Comparison of ENCODE assay signal across 1 fruit fly cellular context in genomic region chr2L:2874542-2875194, dm6.
A peak's percentile ranks its signal among the peaks of the same experiment; 100 is the strongest.
TF ChIP-seq lines count a peak whose summit lies in the region.

TSS of gene CG8814 (plus strand) at chr2L:2874890.

TF ChIP-seq in whole organism, embryonic, 481 proteins besides CTCF, POLR2A, EP300 and RAD21 (continued from another document):
- TF ChIP-seq CG3847 (GFP tag; IDR thresholded peaks at IDR 0.05; lab: Robert Waterston, UW) (peak; percentile 73), CG15479 (GFP tag; optimal IDR thresholded peaks at IDR 0.05; lab: Kevin White, UChicago) (no peak), ewg (GFP tag; optimal IDR thresholded peaks at IDR 0.05; lab: Kevin White, UChicago) (peak; percentile 37), Ptx1 (GFP tag; IDR thresholded peaks at IDR 0.05; lab: Robert Waterston, UW) (peak; percentile 79), CG15269 (tag; optimal IDR thresholded peaks at IDR 0.05; lab: Kevin White, UChicago) (peak; percentile 53), CG18764 (GFP tag; optimal IDR thresholded peaks at IDR 0.05; lab: Kevin White, UChicago) (peak; percentile 45), Nf-YA (GFP tag; IDR thresholded peaks at IDR 0.05; lab: Robert Waterston, UW) (no peak), CG17186 (GFP tag; optimal IDR thresholded peaks at IDR 0.05; lab: Kevin White, UChicago) (peak; percentile 80), Meics (GFP tag; optimal IDR thresholded peaks at IDR 0.05; lab: Kevin White, UChicago) (peak; percentile 42), CG6689 (GFP tag; IDR thresholded peaks at IDR 0.05; lab: Robert Waterston, UW) (peak; percentile 74), BEAF-32 (GFP tag; optimal IDR thresholded peaks at IDR 0.05; lab: Kevin White, UChicago) (peak; percentile 97), D (optimal IDR thresholded peaks at IDR 0.05; lab: Kevin White, UChicago) (no peak), D (GFP tag; optimal IDR thresholded peaks at IDR 0.05; lab: Kevin White, UChicago) (peak; percentile 40), ATbp (GFP tag; optimal IDR thresholded peaks at IDR 0.05; lab: Kevin White, UChicago) (no peak), CG2712 (tag; optimal IDR thresholded peaks at IDR 0.05; lab: Kevin White, UChicago) (peak; percentile 75), klu (GFP tag; IDR thresholded peaks at IDR 0.05; lab: Robert Waterston, UW) (peak; percentile 89), Optix (GFP tag; IDR thresholded peaks at IDR 0.05; lab: Robert Waterston, UW) (no peak), Camta (GFP tag; optimal IDR thresholded peaks at IDR 0.05; lab: Kevin White, UChicago) (peak; percentile 42), mirr (GFP tag; optimal IDR thresholded peaks at IDR 0.05; lab: Kevin White, UChicago) (no peak), sima (GFP tag; optimal IDR thresholded peaks at IDR 0.05; lab: Kevin White, UChicago) (no peak), Aef1 (GFP tag; IDR thresholded peaks at IDR 0.05; lab: Robert Waterston, UW) (peak; percentile 83), scrt (GFP tag; optimal IDR thresholded peaks at IDR 0.05; lab: Kevin White, UChicago) (peak; percentile 28), sqz (GFP tag; optimal IDR thresholded peaks at IDR 0.05; lab: Kevin White, UChicago) (no peak), pfk (GFP tag; optimal IDR thresholded peaks at IDR 0.05; lab: Kevin White, UChicago) (no peak), vnd (GFP tag; IDR thresholded peaks at IDR 0.05; lab: Robert Waterston, UW; ENCODE audit: partially characterized antibody) (peak; percentile 76), CG8944 (GFP tag; optimal IDR thresholded peaks at IDR 0.05; lab: Kevin White, UChicago) (peak; percentile 34), CG32767 (GFP tag; IDR thresholded peaks at IDR 0.05; lab: Robert Waterston, UW) (no peak; the same call in 1 of the 2 replicates), HmgD (GFP tag; optimal IDR thresholded peaks at IDR 0.05; lab: Kevin White, UChicago) (no peak), ap (GFP tag; IDR thresholded peaks at IDR 0.05; lab: Robert Waterston, UW) (no peak), Usf (GFP tag; optimal IDR thresholded peaks at IDR 0.05; lab: Kevin White, UChicago) (peak; percentile 28), gce (GFP tag; IDR thresholded peaks at IDR 0.05; lab: Robert Waterston, UW) (no peak), gfzf (GFP tag; optimal IDR thresholded peaks at IDR 0.05; lab: Kevin White, UChicago) (peak; percentile 72), CG4730 (GFP tag; IDR thresholded peaks at IDR 0.05; lab: Robert Waterston, UW) (peak; percentile 50), insv (GFP tag; optimal IDR thresholded peaks at IDR 0.05; lab: Kevin White, UChicago) (peak in 1 of 2 experiments; percentile 41), zf30C (GFP tag; optimal IDR thresholded peaks at IDR 0.05; lab: Kevin White, UChicago) (no peak), CG9727 (GFP tag; optimal IDR thresholded peaks at IDR 0.05; lab: Kevin White, UChicago) (peak; percentile 79)
